Worm (Caenorhabditis elegans) whole organism, L2 larva: ENCODE measurements around the gene srz-67.

Experiments used
- ceh-82 ChIP-seq: fragments of 150-350 bp; optimal IDR thresholded peaks from 2 replicates; lab custom pipeline; 2014; ENCODE audit warnings: missing biosample characterization, missing genetic modification characterization
- mdl-1 ChIP-seq, 2 experiments: fragments of 150-350 bp in 1 of 2; sonication (generic microtip) in 1 of 2; optimal IDR thresholded peaks; 2 replicates each; lab custom pipeline; 2017; ENCODE audit warnings: missing biosample characterization in 2 of 2, missing genetic modification characterization in 2 of 2
- nhr-23 ChIP-seq: fragments of 150-350 bp; optimal IDR thresholded peaks from 2 replicates; lab custom pipeline; 2014; ENCODE audit warnings: missing biosample characterization, missing genetic modification reagents, missing genetic modification characterization
- nhr-77 ChIP-seq: fragments of 150-350 bp; optimal IDR thresholded peaks from 2 replicates; lab custom pipeline; 2014; ENCODE audit warnings: missing biosample characterization, missing genetic modification characterization
- sem-4 ChIP-seq: fragments of 150-350 bp; optimal IDR thresholded peaks from 2 replicates; lab custom pipeline; 2014; ENCODE audit warnings: missing biosample characterization, missing genetic modification reagents, missing genetic modification characterization
- sma-9 ChIP-seq, 2 experiments: fragments of 150-350 bp in 1 of 2; sonication (generic microtip) in 1 of 2; optimal IDR thresholded peaks; 2 replicates each; lab custom pipeline; 2014 to 2016; ENCODE audit warnings: missing genetic modification characterization in 2 of 2, mild to moderate bottlenecking in 1 of 2, missing biosample characterization in 1 of 2, missing compliant biosample characterization in 1 of 2, missing genetic modification reagents in 1 of 2, moderate library complexity in 1 of 2
- unc-39 ChIP-seq: fragments of 150-350 bp; optimal IDR thresholded peaks from 2 replicates; lab custom pipeline; 2014; ENCODE audit warnings: missing biosample characterization, missing genetic modification characterization
- unc-55 ChIP-seq: fragments of 150-350 bp; sonication (generic microtip); optimal IDR thresholded peaks from 3 replicates; lab custom pipeline; 2014; ENCODE audit warnings: missing biosample characterization, missing genetic modification reagents, missing genetic modification characterization
- unc-62 ChIP-seq: fragments of 150-350 bp; optimal IDR thresholded peaks from 2 replicates; lab custom pipeline; 2014; ENCODE audit warnings: missing biosample characterization, missing genetic modification reagents, missing genetic modification characterization

ce11 chrII:3251782-3252181, 14.8 kb upstream of the srz-67 start:
- TF ChIP-seq unc-55 (GFP tag; lab: Kevin White, UChicago), result no peak
- no peak for TF ChIP-seq nhr-23 (tag; lab: Kevin White, UChicago)
- TF ChIP-seq mdl-1 (tag; optimal IDR thresholded peaks at IDR 0.05; lab: Kevin White, UChicago), result no peak
- no peak for TF ChIP-seq unc-39 (tag; lab: Kevin White, UChicago)
- TF ChIP-seq unc-62 (GFP tag; lab: Kevin White, UChicago), result no peak
- no peak for TF ChIP-seq ceh-82 (tag; lab: Kevin White, UChicago)
- no peak for TF ChIP-seq sma-9 (GFP tag; optimal IDR thresholded peaks at IDR 0.05; lab: Kevin White, UChicago)
- TF ChIP-seq sma-9 (tag; optimal IDR thresholded peaks at IDR 0.05; lab: Kevin White, UChicago), result no peak
- no peak for TF ChIP-seq nhr-77 (tag; lab: Kevin White, UChicago)
- TF ChIP-seq sem-4, result no peak
